Fruit fly (Drosophila melanogaster) whole organism, prepupa: Measurements from ENCODE around the gene IP3K2.

Source experiments
- CG10631 ChIP-seq: fragments of 200-800 bp; sonication (Bioruptor generic); optimal IDR thresholded peaks from 2 replicates; lab custom pipeline; 2016; ENCODE audit warnings: missing biosample characterization, missing genetic modification characterization
- CG10669 ChIP-seq: fragments of 200-800 bp; sonication (Bioruptor generic); optimal IDR thresholded peaks from 3 replicates; lab custom pipeline; 2018; ENCODE audit warnings: missing biosample characterization, mild to moderate bottlenecking, missing genetic modification characterization, moderate library complexity
- CG11762 ChIP-seq: fragments of 200-800 bp; sonication (Bioruptor generic); optimal IDR thresholded peaks from 3 replicates; lab custom pipeline; 2016; ENCODE audit warnings: missing biosample characterization, missing genetic modification characterization; ENCODE audit not compliant: insufficient read depth
- CG11902 ChIP-seq: fragments of 200-800 bp; sonication (Bioruptor generic); optimal IDR thresholded peaks from 3 replicates; lab custom pipeline; 2016; ENCODE audit warnings: missing biosample characterization, missing genetic modification characterization
- CG15336 ChIP-seq: fragments of 200-800 bp; sonication (Bioruptor generic); IDR thresholded peaks from 2 replicates; pipeline ENCODE4 v1.3.6; 2022; ENCODE audit warnings: missing biosample characterization, missing genetic modification characterization
- CG1621 ChIP-seq: fragments of 200-800 bp; sonication (Bioruptor generic); optimal IDR thresholded peaks from 3 replicates; lab custom pipeline; 2018; ENCODE audit warnings: missing biosample characterization, mild to moderate bottlenecking, missing genetic modification characterization
- CG16779 ChIP-seq: fragments of 200-800 bp; sonication (Bioruptor generic); optimal IDR thresholded peaks from 3 replicates; lab custom pipeline; 2017; ENCODE audit warnings: missing biosample characterization, mild to moderate bottlenecking, missing genetic modification characterization
- CG6163 ChIP-seq: fragments of 200-800 bp; sonication (Bioruptor generic); IDR thresholded peaks from 3 replicates; pipeline ENCODE4 v1.3.6; 2022; ENCODE audit warnings: missing biosample characterization, missing genetic modification characterization
- CG6276 ChIP-seq: fragments of 200-800 bp; sonication (Bioruptor generic); optimal IDR thresholded peaks from 2 replicates; lab custom pipeline; 2017; ENCODE audit warnings: missing biosample characterization, mild to moderate bottlenecking, missing genetic modification characterization
- CG6792 ChIP-seq: fragments of 200-800 bp; sonication (Bioruptor generic); optimal IDR thresholded peaks from 3 replicates; lab custom pipeline; 2016; ENCODE audit warnings: missing biosample characterization, missing genetic modification characterization
- CG6808 ChIP-seq: fragments of 200-800 bp; sonication (Bioruptor generic); optimal IDR thresholded peaks from 3 replicates; lab custom pipeline; 2017; ENCODE audit warnings: missing biosample characterization, missing genetic modification characterization, mild to moderate bottlenecking, moderate library complexity, missing genetic modification reagents
- CG6854 ChIP-seq: fragments of 200-800 bp; sonication (Bioruptor generic); optimal IDR thresholded peaks from 2 replicates; lab custom pipeline; 2017; ENCODE audit warnings: missing biosample characterization, mild to moderate bottlenecking, missing genetic modification characterization
- CG7368 ChIP-seq: fragments of 200-800 bp; sonication (Bioruptor generic); optimal IDR thresholded peaks from 3 replicates; lab custom pipeline; 2016; ENCODE audit warnings: missing biosample characterization, missing genetic modification characterization
- Eip78C ChIP-seq: fragments of 200-800 bp; sonication (Bioruptor generic); peaks from one replicate; lab custom pipeline; 2016; ENCODE audit warnings: missing biosample characterization, missing genetic modification characterization
- Eip93F ChIP-seq: fragments of 200-800 bp; sonication (Bioruptor generic); optimal IDR thresholded peaks from 2 replicates; lab custom pipeline; 2016; ENCODE audit warnings: missing biosample characterization, mild to moderate bottlenecking, missing genetic modification characterization
- Ets96B ChIP-seq: fragments of 200-800 bp; optimal IDR thresholded peaks from 2 replicates; lab custom pipeline; 2019; ENCODE audit warnings: missing biosample characterization, mild to moderate bottlenecking, missing genetic modification characterization, moderate library complexity
- Hr38 ChIP-seq: sonication (Bioruptor generic); optimal IDR thresholded peaks from 2 replicates; lab custom pipeline; 2016; ENCODE audit warnings: missing biosample characterization, missing genetic modification characterization
- Met ChIP-seq: fragments of 200-800 bp; sonication (Bioruptor generic); optimal IDR thresholded peaks from 3 replicates; lab custom pipeline; 2016; ENCODE audit warnings: missing biosample characterization, missing genetic modification characterization
- OdsH ChIP-seq: fragments of 200-800 bp; sonication (Bioruptor generic); optimal IDR thresholded peaks from 3 replicates; lab custom pipeline; 2016; ENCODE audit warnings: missing biosample characterization, missing genetic modification characterization
- Sox14 ChIP-seq: fragments of 200-800 bp; sonication (Bioruptor generic); optimal IDR thresholded peaks from 3 replicates; lab custom pipeline; 2016; ENCODE audit warnings: missing biosample characterization, missing genetic modification characterization
- Sox15 ChIP-seq: fragments of 200-800 bp; sonication (Bioruptor generic); optimal IDR thresholded peaks from 3 replicates; lab custom pipeline; 2016; ENCODE audit warnings: missing biosample characterization, missing genetic modification characterization
- achi ChIP-seq: fragments of 200-800 bp; sonication (Bioruptor generic); optimal IDR thresholded peaks from 3 replicates; lab custom pipeline; 2016; ENCODE audit warnings: missing biosample characterization, missing genetic modification characterization
- dac ChIP-seq: fragments of 200-800 bp; sonication (Bioruptor generic); optimal IDR thresholded peaks from 2 replicates; lab custom pipeline; 2017; ENCODE audit warnings: missing biosample characterization, mild to moderate bottlenecking, missing genetic modification characterization
- dsx ChIP-seq: fragments of 200-800 bp; optimal IDR thresholded peaks from 3 replicates; lab custom pipeline; 2019; ENCODE audit warnings: missing biosample characterization, mild to moderate bottlenecking, missing genetic modification characterization, moderate library complexity; ENCODE audit not compliant: poor library complexity, severe bottlenecking
- eg ChIP-seq: fragments of 200-800 bp; sonication (Bioruptor generic); IDR thresholded peaks from 3 replicates; pipeline ENCODE4 v1.3.6; 2022; ENCODE audit warnings: missing biosample characterization, missing genetic modification characterization
- esn ChIP-seq: fragments of 200-800 bp; sonication (Bioruptor generic); optimal IDR thresholded peaks from 2 replicates; lab custom pipeline; 2016; ENCODE audit warnings: missing biosample characterization, mild to moderate bottlenecking, missing genetic modification characterization, moderate library complexity
- fd59A ChIP-seq: fragments of 200-800 bp; sonication (Bioruptor generic); optimal IDR thresholded peaks from 2 replicates; lab custom pipeline; 2017; ENCODE audit warnings: missing biosample characterization, mild to moderate bottlenecking, missing genetic modification characterization, missing genetic modification reagents
- fkh ChIP-seq: fragments of 200-800 bp; sonication (Bioruptor generic); optimal IDR thresholded peaks from 3 replicates; lab custom pipeline; 2017; ENCODE audit warnings: missing biosample characterization, mild to moderate bottlenecking, missing genetic modification characterization, moderate library complexity
- lz ChIP-seq: fragments of 200-800 bp; sonication (Bioruptor generic); optimal IDR thresholded peaks from 3 replicates; lab custom pipeline; 2016; ENCODE audit warnings: missing biosample characterization, missing genetic modification characterization
- net ChIP-seq: fragments of 200-800 bp; sonication (Bioruptor generic); optimal IDR thresholded peaks from 3 replicates; lab custom pipeline; 2016; ENCODE audit warnings: missing biosample characterization, missing genetic modification characterization
- salr ChIP-seq, 2 experiments: fragments of 200-800 bp; sonication (Bioruptor generic); optimal IDR thresholded peaks; 3 replicates each; lab custom pipeline; 2016 to 2018; ENCODE audit warnings: missing biosample characterization in 2 of 2, missing genetic modification characterization in 2 of 2, mild to moderate bottlenecking in 1 of 2
- spab ChIP-seq: fragments of 200-800 bp; sonication (Bioruptor generic); optimal IDR thresholded peaks from 2 replicates; lab custom pipeline; 2017; ENCODE audit warnings: missing biosample characterization, mild to moderate bottlenecking, missing genetic modification characterization, missing genetic modification reagents
- ss ChIP-seq, 2 experiments: fragments of 200-800 bp; sonication (Bioruptor generic); optimal IDR thresholded peaks; 2 replicates in 1 of 2; 3 replicates in 1 of 2; lab custom pipeline; 2017 to 2018; ENCODE audit warnings: mild to moderate bottlenecking in 2 of 2, missing biosample characterization in 2 of 2, missing genetic modification characterization in 2 of 2, moderate library complexity in 1 of 2
- svp ChIP-seq: fragments of 200-800 bp; sonication (Bioruptor generic); peaks from one replicate; lab custom pipeline; 2016; ENCODE audit warnings: missing biosample characterization, missing genetic modification characterization
- topi ChIP-seq: fragments of 200-800 bp; sonication (Bioruptor generic); optimal IDR thresholded peaks from 3 replicates; lab custom pipeline; 2016; ENCODE audit warnings: missing biosample characterization, missing genetic modification characterization
- vri ChIP-seq: fragments of 200-800 bp; sonication (Bioruptor generic); optimal IDR thresholded peaks from 3 replicates; lab custom pipeline; 2016; ENCODE audit warnings: missing biosample characterization, mild to moderate bottlenecking, missing genetic modification characterization

IP3K2 gene

DNA sequence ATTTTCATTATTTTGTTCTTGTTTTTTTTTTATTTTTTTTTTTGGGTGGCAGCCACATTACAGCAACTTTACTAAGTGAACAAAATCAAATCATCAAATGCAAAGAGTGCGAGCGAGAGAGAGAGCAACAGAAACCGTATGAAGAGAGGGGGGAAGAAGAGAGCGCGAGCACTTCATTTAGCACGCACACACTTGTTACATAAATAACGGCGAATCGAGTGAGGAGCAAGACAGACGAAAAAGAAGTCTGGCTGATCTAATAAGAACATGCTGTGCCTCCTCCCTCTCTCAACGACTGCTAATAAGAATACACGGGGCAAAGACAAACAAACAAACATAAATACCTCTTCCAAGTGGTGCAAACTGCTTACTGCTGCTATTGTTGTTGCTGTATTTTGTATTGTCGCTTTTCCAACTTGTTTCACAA, 18.9 kb upstream of the IP3K2 start:
- TF ChIP-seq Eip78C (GFP tag; lab: Kevin White, UChicago) (peak; percentile 39), CG15336 (peak; percentile 41; the same call in 1 of the 2 replicates), vri (GFP tag; lab: Kevin White, UChicago) (peak; percentile 64), CG10669 (GFP tag; lab: Kevin White, UChicago) (no peak), eg (GFP tag; lab: Robert Waterston, UW) (peak; percentile 53; the same call in 2 of the 3 replicates), fkh (GFP tag; lab: Kevin White, UChicago) (peak; percentile 56), salr (GFP tag; optimal IDR thresholded peaks at IDR 0.05; lab: Kevin White, UChicago) (no peak), CG6276 (GFP tag; lab: Kevin White, UChicago) (peak; percentile 20), CG6163 (GFP tag; lab: Robert Waterston, UW) (0 out of 3 replicates have a peak, but pooled peaks have one; percentile 47), dac (GFP tag; lab: Kevin White, UChicago) (no peak)

DNA sequence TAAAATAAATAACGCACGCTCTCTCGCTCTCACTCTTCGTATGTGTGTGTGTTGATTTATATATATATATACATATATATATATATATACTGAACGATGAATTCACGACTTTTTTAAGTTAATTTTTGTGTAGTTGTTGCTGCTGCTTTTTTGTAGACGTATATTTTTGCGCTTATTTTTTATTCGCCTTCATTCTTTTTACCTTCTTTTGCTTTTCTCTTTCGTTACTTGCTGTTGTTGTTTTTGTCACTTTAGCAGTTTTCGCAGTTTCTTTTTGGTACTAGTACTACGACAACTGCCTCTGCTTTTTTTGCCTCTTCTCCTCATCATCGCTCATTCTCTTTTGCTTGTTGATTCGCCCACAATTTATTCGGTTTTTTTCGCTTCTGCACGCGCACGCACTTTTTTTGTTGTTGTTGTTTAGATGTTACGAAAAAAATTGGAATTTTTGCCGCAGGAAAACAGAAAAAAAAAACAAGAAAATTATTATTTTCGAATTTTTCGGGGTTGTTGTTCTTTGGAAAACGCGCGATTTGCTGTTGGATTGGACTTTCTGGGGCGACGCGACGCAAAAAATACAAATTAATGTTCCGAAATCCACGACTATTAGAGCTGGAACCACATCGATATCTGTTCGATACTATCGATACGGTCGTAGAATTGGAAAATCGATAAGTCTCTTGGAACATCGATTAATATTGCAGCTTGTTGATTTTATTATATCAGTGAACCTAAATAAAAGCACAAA, 18.3 kb upstream of the IP3K2 start, which contains the start of the genes HDAC4 and CG15743:
Gene HDAC4 (minus strand): TSS at position 632 of the 748 bp plus-strand sequence.
Gene CG15743 (plus strand): TSS at position 707 of the 748 bp plus-strand sequence.
- peak; percentile 71 for TF ChIP-seq Eip78C (GFP tag; lab: Kevin White, UChicago)
- TF ChIP-seq CG6276 (GFP tag; lab: Kevin White, UChicago) = peak; percentile 3
- no peak for TF ChIP-seq CG10669 (GFP tag; lab: Kevin White, UChicago)
- TF ChIP-seq achi = no peak
- TF ChIP-seq dsx (GFP tag; lab: Kevin White, UChicago) = peak; percentile 1
- TF ChIP-seq CG6792 (GFP tag; lab: Kevin White, UChicago) = no peak
- TF ChIP-seq spab (GFP tag; lab: Kevin White, UChicago) = no peak
- no peak for TF ChIP-seq CG11762 (GFP tag; lab: Kevin White, UChicago)
- TF ChIP-seq net (GFP tag; lab: Kevin White, UChicago) = no peak
- peak; percentile 5 for TF ChIP-seq Sox14 (GFP tag; lab: Kevin White, UChicago)
- TF ChIP-seq CG10631 (GFP tag; lab: Kevin White, UChicago) = no peak
- TF ChIP-seq Sox15 (GFP tag; lab: Kevin White, UChicago) = no peak
- TF ChIP-seq ss (GFP tag; optimal IDR thresholded peaks at IDR 0.05; lab: Kevin White, UChicago) = peak; percentile 28 to 45
- TF ChIP-seq CG6808 = peak; percentile 29
- TF ChIP-seq Hr38 (GFP tag; lab: Kevin White, UChicago) = no peak
- TF ChIP-seq OdsH (GFP tag; lab: Kevin White, UChicago) = no peak
- TF ChIP-seq topi = peak; percentile 35
- peak; percentile 15 for TF ChIP-seq lz (GFP tag; lab: Kevin White, UChicago)
- no peak for TF ChIP-seq Met (GFP tag; lab: Kevin White, UChicago)
- peak; percentile 45; the same call in 1 of the 3 replicates for TF ChIP-seq CG6163 (GFP tag; lab: Robert Waterston, UW)
- TF ChIP-seq CG1621 (tag; lab: Kevin White, UChicago) = no peak
- TF ChIP-seq esn (GFP tag; lab: Kevin White, UChicago) = peak; percentile 56
- no peak for TF ChIP-seq Eip93F (GFP tag; lab: Kevin White, UChicago)
- no peak for TF ChIP-seq CG11902 (GFP tag; lab: Kevin White, UChicago)
- TF ChIP-seq Ets96B (tag; lab: Kevin White, UChicago) = peak; percentile 27
- TF ChIP-seq CG7368 (GFP tag; lab: Kevin White, UChicago) = no peak
- TF ChIP-seq CG16779 (tag; lab: Kevin White, UChicago) = peak; percentile 40
- TF ChIP-seq CG6854 = no peak

DNA sequence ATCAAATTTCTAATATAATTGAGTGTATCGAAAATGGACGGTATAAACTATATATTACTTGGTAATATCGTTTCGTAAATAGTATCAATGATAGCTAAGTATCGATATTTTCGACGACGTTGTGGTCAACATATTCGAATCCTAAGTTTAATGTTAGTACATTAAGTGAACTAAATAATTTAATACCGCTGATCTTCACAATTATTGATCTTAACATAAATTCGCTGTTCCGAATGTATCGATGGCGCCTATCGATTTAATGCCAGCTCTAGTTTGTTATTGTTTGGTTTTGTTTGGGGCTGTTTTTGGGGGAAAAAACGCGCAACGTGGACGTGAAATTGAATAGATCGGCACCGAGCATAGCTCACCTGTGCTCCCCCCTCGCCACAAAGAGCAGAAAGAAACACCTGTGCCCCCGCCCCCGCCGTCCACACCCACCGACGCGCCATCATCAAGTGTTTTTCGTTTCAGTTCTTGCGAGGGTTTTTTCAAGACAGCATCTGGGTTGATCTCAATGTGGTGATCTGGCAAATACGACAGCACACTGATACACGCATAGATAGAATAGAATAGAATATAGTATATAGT, 17.6 kb upstream of the IP3K2 start:
- TF ChIP-seq fd59A (GFP tag; lab: Kevin White, UChicago) (no peak), salr (GFP tag; optimal IDR thresholded peaks at IDR 0.05; lab: Kevin White, UChicago) (no peak), dsx (GFP tag; lab: Kevin White, UChicago) (no peak), esn (GFP tag; lab: Kevin White, UChicago) (peak; percentile 28), svp (GFP tag; lab: Kevin White, UChicago) (peak; percentile 53)
